Worm (Caenorhabditis elegans) whole organism, young adult: ENCODE results near the gene prde-1.

ENCODE experiments used
- B0019.2 ChIP-seq: fragments of 200-800 bp; sonication (Bioruptor generic); conservative IDR thresholded peaks from 2 replicates; pipeline ENCODE4 v1.3.6; 2022; ENCODE audit warnings: missing genetic modification reagents, missing genetic modification characterization, missing compliant biosample characterization
- B0336.3 ChIP-seq: fragments of 200-800 bp; sonication (Bioruptor generic); IDR thresholded peaks from 2 replicates; pipeline ENCODE4 v1.3.6; 2022; ENCODE audit warnings: missing genetic modification characterization, missing compliant biosample characterization
- D2030.7 ChIP-seq: fragments of 200-800 bp; sonication (Bioruptor generic); IDR thresholded peaks from 2 replicates; pipeline ENCODE4 v1.3.6; 2022; ENCODE audit warnings: missing genetic modification reagents, missing genetic modification characterization, missing compliant biosample characterization
- F23B12.7 ChIP-seq: sonication (generic microtip); optimal IDR thresholded peaks from 2 replicates; lab custom pipeline; 2017; ENCODE audit warnings: missing genetic modification characterization, mild to moderate bottlenecking, missing compliant biosample characterization, antibody characterized with exemption, moderate library complexity; ENCODE audit not compliant: insufficient read depth
- F39B2.1 ChIP-seq: fragments of 200-800 bp; sonication (Bioruptor generic); IDR thresholded peaks from 2 replicates; pipeline ENCODE4 v1.3.6; 2022; ENCODE audit warnings: missing genetic modification reagents, missing genetic modification characterization, missing compliant biosample characterization
- F55B11.4 ChIP-seq: sonication (generic microtip); optimal IDR thresholded peaks from 2 replicates; lab custom pipeline; 2016; ENCODE audit warnings: missing compliant biosample characterization, missing genetic modification characterization, borderline replicate concordance; ENCODE audit not compliant: insufficient read depth
- T26A5.8 ChIP-seq: sonication (generic microtip); optimal IDR thresholded peaks from 2 replicates; lab custom pipeline; 2016; ENCODE audit warnings: missing genetic modification characterization, missing compliant biosample characterization
- Y53G8AR.9 ChIP-seq: fragments of 200-800 bp; sonication (Bioruptor generic); conservative IDR thresholded peaks from 2 replicates; pipeline ENCODE4 v1.3.6; 2022; ENCODE audit warnings: missing genetic modification reagents, missing genetic modification characterization, missing compliant biosample characterization
- Y56A3A.18 ChIP-seq: fragments of 200-800 bp; sonication (Bioruptor generic); IDR thresholded peaks from 2 replicates; pipeline ENCODE4 v1.3.6; 2022; ENCODE audit warnings: missing genetic modification reagents, missing genetic modification characterization, missing compliant biosample characterization
- atf-7 ChIP-seq: sonication (generic microtip); optimal IDR thresholded peaks from 2 replicates; lab custom pipeline; 2017; ENCODE audit warnings: mild to moderate bottlenecking, missing genetic modification characterization, missing compliant biosample characterization
- athp-1 ChIP-seq: sonication (generic microtip); optimal IDR thresholded peaks from 2 replicates; lab custom pipeline; 2017; ENCODE audit warnings: mild to moderate bottlenecking, missing genetic modification characterization, missing compliant biosample characterization
- attf-5 ChIP-seq: fragments of 200-800 bp; sonication (Bioruptor generic); optimal IDR thresholded peaks from 2 replicates; lab custom pipeline; 2018; ENCODE audit warnings: mild to moderate bottlenecking, missing genetic modification characterization, missing compliant biosample characterization
- bed-2 ChIP-seq: fragments of 200-800 bp; sonication (Bioruptor generic); IDR thresholded peaks from 2 replicates; pipeline ENCODE4 v1.3.6; 2022; ENCODE audit warnings: missing genetic modification reagents, missing genetic modification characterization, missing compliant biosample characterization
- ceh-100 ChIP-seq: fragments of 200-800 bp; sonication (Bioruptor generic); IDR thresholded peaks from 2 replicates; pipeline ENCODE4 v1.3.6; 2022; ENCODE audit warnings: missing genetic modification reagents, missing genetic modification characterization, missing compliant biosample characterization
- ceh-91 ChIP-seq: fragments of 200-800 bp; sonication (Bioruptor generic); IDR thresholded peaks from 2 replicates; pipeline ENCODE4 v1.3.6; 2022; ENCODE audit warnings: missing genetic modification reagents, missing genetic modification characterization, missing compliant biosample characterization
- chd-7 ChIP-seq: sonication (generic microtip); optimal IDR thresholded peaks from 2 replicates; lab custom pipeline; 2016; ENCODE audit warnings: mild to moderate bottlenecking, missing genetic modification characterization, moderate library complexity, missing compliant biosample characterization
- die-1 ChIP-seq: sonication (generic microtip); optimal IDR thresholded peaks from 2 replicates; lab custom pipeline; 2016; ENCODE audit warnings: missing genotype, mild to moderate bottlenecking, missing genetic modification characterization, missing compliant biosample characterization
- dpff-1 ChIP-seq: sonication (generic microtip); optimal IDR thresholded peaks from 2 replicates; lab custom pipeline; 2017; ENCODE audit warnings: mild to moderate bottlenecking, missing genetic modification characterization, missing compliant biosample characterization
- efl-1 ChIP-seq: fragments of 150-350 bp; optimal IDR thresholded peaks from 2 replicates; lab custom pipeline; 2014; ENCODE audit warnings: missing biosample characterization, missing genetic modification reagents, missing genetic modification characterization
- egl-44 ChIP-seq: fragments of 200-800 bp; sonication (Bioruptor generic); IDR thresholded peaks from 2 replicates; pipeline ENCODE4 v1.3.6; 2022; ENCODE audit warnings: missing genetic modification reagents, missing genetic modification characterization, missing compliant biosample characterization
- egrh-3 ChIP-seq: fragments of 200-800 bp; sonication (Bioruptor generic); IDR thresholded peaks from 2 replicates; pipeline ENCODE4 v1.3.6; 2022; ENCODE audit warnings: missing genetic modification reagents, missing genetic modification characterization, missing compliant biosample characterization
- fkh-3 ChIP-seq: sonication (generic microtip); optimal IDR thresholded peaks from 2 replicates; lab custom pipeline; 2016; ENCODE audit warnings: mild to moderate bottlenecking, missing genetic modification characterization, missing compliant biosample characterization
- him-1 ChIP-seq: sonication (generic microtip); optimal IDR thresholded peaks from 2 replicates; lab custom pipeline; 2016; ENCODE audit warnings: missing genotype, missing genetic modification reagents, missing genetic modification characterization, missing compliant biosample characterization
- hlh-12 ChIP-seq: sonication (generic microtip); optimal IDR thresholded peaks from 2 replicates; lab custom pipeline; 2016; ENCODE audit warnings: missing genetic modification characterization, missing compliant biosample characterization
- hmg-1.2 ChIP-seq: fragments of 200-800 bp; sonication (Bioruptor generic); IDR thresholded peaks from 2 replicates; pipeline ENCODE4 v1.3.6; 2022; ENCODE audit warnings: missing genetic modification reagents, missing genetic modification characterization, missing compliant biosample characterization
- hrde-1 ChIP-seq: sonication (generic microtip); optimal IDR thresholded peaks from 2 replicates; lab custom pipeline; 2016; ENCODE audit warnings: missing genetic modification characterization, mild to moderate bottlenecking, missing compliant biosample characterization, moderate library complexity, missing genotype, missing genetic modification reagents, borderline replicate concordance
- lin-54 ChIP-seq: fragments of 200-800 bp; sonication (Bioruptor generic); optimal IDR thresholded peaks from 2 replicates; lab custom pipeline; 2018; ENCODE audit warnings: mild to moderate bottlenecking, missing genetic modification characterization, missing compliant biosample characterization
- lsl-1 ChIP-seq: fragments of 200-800 bp; sonication (Bioruptor generic); optimal IDR thresholded peaks from 2 replicates; lab custom pipeline; 2018; ENCODE audit warnings: mild to moderate bottlenecking, missing genetic modification characterization, moderate library complexity, missing compliant biosample characterization
- madf-10 ChIP-seq: sonication (generic microtip); optimal IDR thresholded peaks from 2 replicates; lab custom pipeline; 2016; ENCODE audit warnings: mild to moderate bottlenecking, missing genetic modification characterization, missing compliant biosample characterization
- madf-3 ChIP-seq: fragments of 200-800 bp; sonication (Bioruptor generic); IDR thresholded peaks from 2 replicates; pipeline ENCODE4 v1.3.6; 2022; ENCODE audit warnings: missing genetic modification reagents, missing genetic modification characterization, missing compliant biosample characterization
- mxl-1 ChIP-seq: sonication (generic microtip); optimal IDR thresholded peaks from 2 replicates; lab custom pipeline; 2016; ENCODE audit warnings: missing genetic modification characterization, missing compliant biosample characterization
- nfya-2 ChIP-seq: fragments of 200-800 bp; sonication (Bioruptor generic); IDR thresholded peaks from 2 replicates; pipeline ENCODE4 v1.3.6; 2022; ENCODE audit warnings: missing genetic modification reagents, missing genetic modification characterization, missing compliant biosample characterization
- nhr-27 ChIP-seq: fragments of 200-800 bp; sonication (Bioruptor generic); optimal IDR thresholded peaks from 2 replicates; lab custom pipeline; 2018; ENCODE audit warnings: mild to moderate bottlenecking, missing genetic modification characterization, moderate library complexity, missing compliant biosample characterization
- nhr-90 ChIP-seq: sonication (generic microtip); optimal IDR thresholded peaks from 2 replicates; lab custom pipeline; 2016; ENCODE audit warnings: missing genotype, mild to moderate bottlenecking, missing genetic modification characterization, missing compliant biosample characterization
- pbrm-1 ChIP-seq: fragments of 200-800 bp; sonication (Bioruptor generic); IDR thresholded peaks from 2 replicates; pipeline ENCODE4 v1.3.6; 2022; ENCODE audit warnings: missing genetic modification reagents, missing genetic modification characterization, missing compliant biosample characterization
- rcor-1 ChIP-seq: fragments of 200-800 bp; sonication (Bioruptor generic); IDR thresholded peaks from 2 replicates; pipeline ENCODE4 v1.3.6; 2022; ENCODE audit warnings: missing genetic modification reagents, missing genetic modification characterization, missing compliant biosample characterization
- rec-8 ChIP-seq, 2 experiments: sonication (generic microtip); optimal IDR thresholded peaks; 2 replicates each; lab custom pipeline; 2016; ENCODE audit warnings: mild to moderate bottlenecking in 2 of 2, missing genetic modification characterization in 2 of 2, missing genetic modification reagents in 2 of 2, missing genotype in 2 of 2, missing biosample characterization in 1 of 2, missing compliant biosample characterization in 1 of 2, moderate library complexity in 1 of 2
- rpc-1 ChIP-seq, 2 experiments: fragments of 150-350 bp in 1 of 2; sonication (generic microtip) in 1 of 2; optimal IDR thresholded peaks; 2 replicates each; lab custom pipeline; 2014 to 2018; ENCODE audit warnings: missing biosample characterization in 1 of 2, missing genetic modification characterization in 1 of 2, missing genetic modification reagents in 1 of 2, missing genotype in 1 of 2
- snpc-1.3 ChIP-seq: sonication (generic microtip); optimal IDR thresholded peaks from 2 replicates; lab custom pipeline; 2017; ENCODE audit warnings: missing genetic modification characterization, mild to moderate bottlenecking, missing compliant biosample characterization, antibody characterized with exemption, moderate library complexity, missing genotype, missing genetic modification reagents; ENCODE audit not compliant: insufficient read depth
- snpc-4 ChIP-seq, 5 experiments: fragments of 150-350 bp in 1 of 5; sonication (generic microtip) in 4 of 5; optimal IDR thresholded peaks; 2 replicates each; lab custom pipeline; 2014 to 2018; ENCODE audit warnings: missing genetic modification characterization in 5 of 5, missing biosample characterization in 3 of 5, antibody characterized with exemption in 2 of 5, mild to moderate bottlenecking in 2 of 5, missing compliant biosample characterization in 2 of 5, missing genotype in 2 of 5, moderate library complexity in 2 of 5, missing genetic modification reagents in 1 of 5
- tbp1 ChIP-seq: fragments of 200-800 bp; sonication (Bioruptor generic); optimal IDR thresholded peaks from 2 replicates; lab custom pipeline; 2018; ENCODE audit warnings: mild to moderate bottlenecking, missing genetic modification characterization, missing compliant biosample characterization
- xnd-1 ChIP-seq: sonication (generic microtip); optimal IDR thresholded peaks from 2 replicates; lab custom pipeline; 2016; ENCODE audit warnings: missing genotype, missing genetic modification reagents, missing genetic modification characterization, missing compliant biosample characterization
- zim-3 ChIP-seq: sonication (generic microtip); optimal IDR thresholded peaks from 2 replicates; lab custom pipeline; 2017; ENCODE audit warnings: mild to moderate bottlenecking, missing genetic modification characterization, moderate library complexity, missing compliant biosample characterization
- ztf-18 ChIP-seq: sonication (generic microtip); optimal IDR thresholded peaks from 2 replicates; lab custom pipeline; 2016; ENCODE audit warnings: missing genotype, mild to moderate bottlenecking, missing genetic modification characterization, missing compliant biosample characterization
- ztf-25 ChIP-seq: fragments of 200-800 bp; sonication (Bioruptor generic); IDR thresholded peaks from 2 replicates; pipeline ENCODE4 v1.3.6; 2022; ENCODE audit warnings: missing genetic modification reagents, missing genetic modification characterization, missing compliant biosample characterization

Gene prde-1

ce11 chrV:15544898-15545297, 6.9 kb downstream of the prde-1 start, which contains the start of gene glb-14:
TSS of gene glb-14 (minus strand) at chrV:15544994.
- TF ChIP-seq hmg-1.2 (GFP tag; lab: Robert Waterston, UW) (no peak), F39B2.1 (GFP tag; lab: Robert Waterston, UW) (no peak), ceh-91 (no peak), B0336.3 (GFP tag; lab: Robert Waterston, UW) (no peak), him-1 (tag; lab: Kevin White, UChicago) (no peak), nhr-27 (no peak), efl-1 (GFP tag; lab: Kevin White, UChicago) (no peak), T26A5.8 (tag; lab: Kevin White, UChicago) (no peak), pbrm-1 (no peak), zim-3 (tag; lab: Kevin White, UChicago) (no peak), xnd-1 (tag; lab: Kevin White, UChicago) (no peak), attf-5 (no peak), D2030.7 (GFP tag; lab: Robert Waterston, UW) (no peak), hrde-1 (tag; lab: Kevin White, UChicago) (no peak)

- TF ChIP-seq Y56A3A.18 (0 out of 2 replicates have a peak, but pooled peaks have one; percentile 59), F55B11.4 (tag; lab: Kevin White, UChicago) (no peak), pbrm-1 (0 out of 2 replicates have a peak, but pooled peaks have one; percentile 56), hmg-1.2 (GFP tag; lab: Robert Waterston, UW) (no peak; the same call in 1 of the 2 replicates), die-1 (peak; percentile 76), tbp1 (GFP tag; lab: Kevin White, UChicago) (peak; percentile 95), rec-8 (tag; optimal IDR thresholded peaks at IDR 0.05; lab: Kevin White, UChicago) (peak; percentile 16 to 43), mxl-1 (tag; lab: Kevin White, UChicago) (peak; percentile 22), atf-7 (tag; lab: Kevin White, UChicago) (peak; percentile 46), fkh-3 (tag; lab: Kevin White, UChicago) (peak; percentile 73), D2030.7 (GFP tag; lab: Robert Waterston, UW) (peak; percentile 36; the same call in 1 of the 2 replicates), madf-10 (tag; lab: Kevin White, UChicago) (peak; percentile 46), lsl-1 (GFP tag; lab: Kevin White, UChicago) (peak; percentile 42), snpc-4 (GFP tag; optimal IDR thresholded peaks at IDR 0.05; lab: Kevin White, UChicago) (peak; percentile 50), snpc-4 (tag; optimal IDR thresholded peaks at IDR 0.05; lab: Kevin White, UChicago) (peak in 1 of 4 experiments; percentile 43), ztf-25 (GFP tag; lab: Robert Waterston, UW) (0 out of 2 replicates have a peak, but pooled peaks have one; percentile 56), chd-7 (tag; lab: Kevin White, UChicago) (peak; percentile 58), athp-1 (peak; percentile 12), lin-54 (GFP tag; lab: Kevin White, UChicago) (peak; percentile 7), rpc-1 (optimal IDR thresholded peaks at IDR 0.05; lab: Kevin White, UChicago) (peak; percentile 75), rpc-1 (tag; optimal IDR thresholded peaks at IDR 0.05; lab: Kevin White, UChicago) (peak; percentile 87), madf-3 (0 out of 2 replicates have a peak, but pooled peaks have one; percentile 54), ztf-18 (tag; lab: Kevin White, UChicago) (peak; percentile 61), F23B12.7 (tag; lab: Kevin White, UChicago) (peak; percentile 25), nhr-90 (peak; percentile 68), snpc-1.3 (tag; lab: Kevin White, UChicago) (peak; percentile 16), B0019.2 (GFP tag; lab: Robert Waterston, UW) (no peak), Y53G8AR.9 (GFP tag; lab: Robert Waterston, UW) (no peak), hlh-12 (tag; lab: Kevin White, UChicago) (no peak), nfya-2 (GFP tag; lab: Robert Waterston, UW) (no peak), egrh-3 (GFP tag; lab: Robert Waterston, UW) (no peak), dpff-1 (tag; lab: Kevin White, UChicago) (no peak), hrde-1 (tag; lab: Kevin White, UChicago) (no peak), rcor-1 (GFP tag; lab: Robert Waterston, UW) (peak; percentile 54; the same call in 1 of the 2 replicates), ceh-100 (GFP tag; lab: Robert Waterston, UW) (0 out of 2 replicates have a peak, but pooled peaks have one; percentile 18), bed-2 (GFP tag; lab: Robert Waterston, UW) (no peak), egl-44 (GFP tag; lab: Robert Waterston, UW) (0 out of 2 replicates have a peak, but pooled peaks have one; percentile 40)
These were observed 9.7 kb downstream of the prde-1 start for ce11 chrV:15547727-15548126.
